Fruit fly (Drosophila melanogaster): Measurements from ENCODE around the gene ND-ACP.
A peak's percentile ranks its signal among the peaks of the same experiment; 100 is the strongest.

ND-ACP gene

dm6 chr3L:1331542-1331941 lies 1.8 kb downstream of the ND-ACP start, which contains the start of gene msd1 (continued):
- TF ChIP-seq eyg (GFP tag; optimal IDR thresholded peaks at IDR 0.05), result no peak
- TF ChIP-seq jigr1 (GFP tag; IDR thresholded peaks at IDR 0.05), result no peak
- TF ChIP-seq Opbp (GFP tag; IDR thresholded peaks at IDR 0.05; ENCODE audit: partially characterized antibody), result peak; percentile 38; the same call in 2 of the 3 replicates
- no peak for TF ChIP-seq hb (GFP tag; IDR thresholded peaks at IDR 0.05; ENCODE audit: partially characterized antibody)
- TF ChIP-seq gfzf (GFP tag; optimal IDR thresholded peaks at IDR 0.05), result peak; percentile 76

DNA sequence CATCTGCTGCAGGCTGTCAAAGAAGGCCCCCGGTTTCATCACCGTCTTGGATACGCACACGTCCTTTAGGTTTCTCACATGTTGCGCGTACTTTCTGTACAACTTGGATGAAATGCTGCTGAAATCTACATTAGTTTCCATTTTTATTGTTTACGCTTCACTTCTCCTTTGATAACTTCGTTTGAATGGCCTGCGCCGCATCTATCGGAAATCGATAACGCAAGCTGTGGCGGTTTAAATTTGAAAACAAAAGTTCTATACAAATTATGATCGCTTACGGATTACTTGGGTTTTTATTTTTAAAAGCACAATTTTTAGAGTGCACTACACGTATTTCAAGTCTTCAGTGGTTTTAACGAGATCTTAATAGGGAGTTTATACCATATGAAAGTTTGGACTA lies 3.2 kb downstream of the ND-ACP start, which contains the start of gene msd5:
msd5 (minus strand) TSS at position 174 of the 400 bp plus-strand sequence.
- TF ChIP-seq hbn (GFP tag; IDR thresholded peaks at IDR 0.05; ENCODE audit: partially characterized antibody) (peak; percentile 21; the same call in 1 of the 2 replicates), phol (tag; optimal IDR thresholded peaks at IDR 0.05) (peak; percentile 10), pzg (GFP tag; optimal IDR thresholded peaks at IDR 0.05) (peak; percentile 28), CG2116 (GFP tag; optimal IDR thresholded peaks at IDR 0.05) (peak; percentile 28), ato (GFP tag; IDR thresholded peaks at IDR 0.05; ENCODE audit: partially characterized antibody) (peak; percentile 54; the same call in 1 of the 2 replicates), jigr1 (GFP tag; IDR thresholded peaks at IDR 0.05) (no peak), amos (GFP tag; IDR thresholded peaks at IDR 0.05; ENCODE audit: partially characterized antibody) (peak; percentile 14; the same call in 1 of the 2 replicates), CG16815 (GFP tag; optimal IDR thresholded peaks at IDR 0.05) (no peak), mam (GFP tag; optimal IDR thresholded peaks at IDR 0.05) (no peak), Dref (GFP tag; IDR thresholded peaks at IDR 0.05) (peak; percentile 73), gfzf (GFP tag; optimal IDR thresholded peaks at IDR 0.05) (peak; percentile 24), Myb (GFP tag; optimal IDR thresholded peaks at IDR 0.05) (peak; percentile 42), HLH4C (GFP tag; IDR thresholded peaks at IDR 0.05; ENCODE audit: partially characterized antibody) (peak; percentile 77), CG30020 (tag; optimal IDR thresholded peaks at IDR 0.05) (no peak), chinmo (GFP tag; IDR thresholded peaks at IDR 0.05; ENCODE audit: partially characterized antibody) (0 out of 4 replicates have a peak, but pooled peaks have one; percentile 62), E2f2 (GFP tag; IDR thresholded peaks at IDR 0.05) (peak; percentile 96), hb (GFP tag; IDR thresholded peaks at IDR 0.05; ENCODE audit: partially characterized antibody) (0 out of 3 replicates have a peak, but pooled peaks have one; percentile 47), bbx (GFP tag; IDR thresholded peaks at IDR 0.05; ENCODE audit: partially characterized antibody) (peak; percentile 30; the same call in 1 of the 2 replicates), CG6791 (GFP tag; IDR thresholded peaks at IDR 0.05; ENCODE audit: partially characterized antibody) (peak; percentile 67; the same call in 2 of the 3 replicates), Dll (GFP tag; IDR thresholded peaks at IDR 0.05; ENCODE audit: partially characterized antibody) (peak; percentile 62; the same call in 2 of the 4 replicates), CG7963 (GFP tag; IDR thresholded peaks at IDR 0.05; ENCODE audit: partially characterized antibody) (peak; percentile 66), dm (GFP tag; optimal IDR thresholded peaks at IDR 0.05) (no peak), zen2 (GFP tag; IDR thresholded peaks at IDR 0.05; ENCODE audit: partially characterized antibody) (0 out of 3 replicates have a peak, but pooled peaks have one; percentile 52), CG13287 (GFP tag; IDR thresholded peaks at IDR 0.05; ENCODE audit: partially characterized antibody) (peak; percentile 47), Scr (GFP tag; IDR thresholded peaks at IDR 0.05; ENCODE audit: partially characterized antibody) (peak; percentile 53), unc-4 (GFP tag; IDR thresholded peaks at IDR 0.05; ENCODE audit: partially characterized antibody) (peak; percentile 34; the same call in 1 of the 2 replicates), CG17385 (GFP tag; optimal IDR thresholded peaks at IDR 0.05) (no peak), CG6254 (GFP tag; optimal IDR thresholded peaks at IDR 0.05) (no peak), Dp (GFP tag; optimal IDR thresholded peaks at IDR 0.05) (peak; percentile 92), nerfin-2 (GFP tag; IDR thresholded peaks at IDR 0.05; ENCODE audit: partially characterized antibody) (peak; percentile 55; the same call in 1 of the 2 replicates), CG9797 (GFP tag; optimal IDR thresholded peaks at IDR 0.05) (peak; percentile 1), CG34224 (GFP tag; IDR thresholded peaks at IDR 0.05; ENCODE audit: partially characterized antibody) (peak; percentile 66), sna (GFP tag; IDR thresholded peaks at IDR 0.05; ENCODE audit: partially characterized antibody) (peak; percentile 39; the same call in 1 of the 2 replicates), CG14860 (GFP tag; IDR thresholded peaks at IDR 0.05; ENCODE audit: partially characterized antibody) (peak; percentile 42; the same call in 2 of the 3 replicates)
